ENCODE assay signal across 1 fruit fly cellular context in the genomic region with DNA sequence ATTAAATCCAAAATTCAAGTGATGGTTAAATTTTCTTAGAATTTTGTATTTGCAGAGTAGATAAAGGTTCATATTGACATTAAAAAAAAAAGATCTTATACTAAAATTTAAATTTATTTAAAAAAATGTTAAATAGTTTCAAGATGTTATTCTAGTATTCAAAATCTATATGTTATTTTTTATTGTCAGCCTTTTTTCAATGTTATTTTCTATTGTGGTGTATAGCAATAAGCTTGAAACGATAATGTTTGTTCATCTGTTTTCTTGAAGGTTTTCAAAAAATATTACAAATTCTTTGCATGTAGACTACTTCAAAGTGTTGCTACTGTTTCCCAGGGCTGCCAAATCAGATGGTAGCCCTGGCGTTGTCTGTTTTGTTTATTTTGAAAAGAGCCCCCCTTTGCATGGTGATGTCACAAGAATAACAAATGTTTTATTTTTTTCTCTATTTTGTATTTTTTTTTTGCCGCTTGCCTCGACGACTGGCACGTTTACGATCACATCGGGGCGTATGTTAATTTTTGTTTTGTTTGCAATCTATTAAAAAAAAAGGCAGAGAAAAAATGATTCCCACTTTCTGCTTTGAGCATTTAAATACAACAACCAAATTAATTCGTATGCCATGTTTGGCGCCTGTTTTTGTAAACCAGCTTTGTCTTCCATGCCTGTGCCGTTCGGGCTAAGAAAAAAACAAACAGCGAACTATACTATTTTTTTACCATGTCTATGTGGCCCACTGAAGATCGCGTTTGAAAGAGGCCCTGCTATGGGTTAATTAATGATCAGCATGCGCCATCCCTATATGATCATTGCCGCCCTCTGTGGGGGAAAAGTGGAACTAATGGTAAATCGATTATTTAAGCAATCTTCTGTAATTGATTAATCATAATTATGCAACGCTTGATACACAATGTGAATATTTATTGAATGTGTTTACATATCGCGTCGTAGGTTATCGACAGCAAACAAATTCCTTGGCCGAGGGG.
TF ChIP-seq lines count a peak whose summit lies in the region.

No protein-coding gene starts in this region.

TF ChIP-seq in whole organism, embryonic, 481 proteins besides CTCF, POLR2A, EP300 and RAD21 (continued from another document and continues in another):
- TF ChIP-seq tap (tag; optimal IDR thresholded peaks at IDR 0.05; lab: Kevin White, UChicago): peak; percentile 43
- 0 out of 2 replicates have a peak, but pooled peaks have one; percentile 16 for TF ChIP-seq E2f1 (GFP tag; IDR thresholded peaks at IDR 0.05; lab: Robert Waterston, UW)
- TF ChIP-seq CG5953 (GFP tag; IDR thresholded peaks at IDR 0.05; lab: Robert Waterston, UW): 0 out of 2 replicates have a peak, but pooled peaks have one; percentile 4
- TF ChIP-seq Jarid2 (GFP tag; optimal IDR thresholded peaks at IDR 0.05; lab: Kevin White, UChicago): no peak
- TF ChIP-seq Six4 (GFP tag; optimal IDR thresholded peaks at IDR 0.05; lab: Kevin White, UChicago): peak; percentile 19
- peak; percentile 36; the same call in 2 of the 3 replicates for TF ChIP-seq CG11560 (tag; IDR thresholded peaks at IDR 0.05; lab: Robert Waterston, UW)
- no peak for TF ChIP-seq CG17612 (GFP tag; IDR thresholded peaks at IDR 0.05; lab: Robert Waterston, UW)
- TF ChIP-seq Meics (GFP tag; optimal IDR thresholded peaks at IDR 0.05; lab: Kevin White, UChicago): peak; percentile 65
- TF ChIP-seq CG7357 (GFP tag; IDR thresholded peaks at IDR 0.05; lab: Robert Waterston, UW): 0 out of 3 replicates have a peak, but pooled peaks have one; percentile 12
- no peak for TF ChIP-seq Elba2 (GFP tag; optimal IDR thresholded peaks at IDR 0.05; lab: Kevin White, UChicago)
- peak; percentile 73 for TF ChIP-seq CG7839 (tag; optimal IDR thresholded peaks at IDR 0.05; lab: Kevin White, UChicago)
- TF ChIP-seq CG15514 (GFP tag; optimal IDR thresholded peaks at IDR 0.05; lab: Kevin White, UChicago): peak; percentile 1
- no peak for TF ChIP-seq cg (GFP tag; optimal IDR thresholded peaks at IDR 0.05; lab: Kevin White, UChicago)
- peak; percentile 62 for TF ChIP-seq cwo (GFP tag; optimal IDR thresholded peaks at IDR 0.05; lab: Kevin White, UChicago)
- peak; percentile 37 for TF ChIP-seq CG8388 (GFP tag; optimal IDR thresholded peaks at IDR 0.05; lab: Kevin White, UChicago)
- TF ChIP-seq nom (GFP tag; optimal IDR thresholded peaks at IDR 0.05; lab: Kevin White, UChicago): no peak
- TF ChIP-seq tgo (GFP tag; IDR thresholded peaks at IDR 0.05; lab: Robert Waterston, UW): peak; percentile 34; the same call in 2 of the 3 replicates
- no peak for TF ChIP-seq CG3065 (GFP tag; optimal IDR thresholded peaks at IDR 0.05; lab: Kevin White, UChicago)
- peak; percentile 93 for TF ChIP-seq chinmo (GFP tag; IDR thresholded peaks at IDR 0.05; lab: Robert Waterston, UW; ENCODE audit: partially characterized antibody)
- no peak for TF ChIP-seq lov (optimal IDR thresholded peaks at IDR 0.05; lab: Kevin White, UChicago)
- peak; percentile 63; the same call in 1 of the 3 replicates for TF ChIP-seq lov (GFP tag; IDR thresholded peaks at IDR 0.05; lab: Robert Waterston, UW)
- no peak; the same call in 1 of the 2 replicates for TF ChIP-seq Taf1 (GFP tag; IDR thresholded peaks at IDR 0.05; lab: Robert Waterston, UW)
- TF ChIP-seq CG2875 (GFP tag; optimal IDR thresholded peaks at IDR 0.05; lab: Kevin White, UChicago): peak; percentile 1
- TF ChIP-seq CG10543 (GFP tag; optimal IDR thresholded peaks at IDR 0.05; lab: Kevin White, UChicago): peak; percentile 72
- peak; percentile 12 for TF ChIP-seq CG8281 (tag; optimal IDR thresholded peaks at IDR 0.05; lab: Kevin White, UChicago)
- TF ChIP-seq nau (GFP tag; optimal IDR thresholded peaks at IDR 0.05; lab: Kevin White, UChicago): peak; percentile 57
- no peak for TF ChIP-seq dimm (GFP tag; IDR thresholded peaks at IDR 0.05; lab: Robert Waterston, UW)
- TF ChIP-seq CG3838 (GFP tag; optimal IDR thresholded peaks at IDR 0.05; lab: Kevin White, UChicago): no peak
- TF ChIP-seq maf-S (GFP tag; optimal IDR thresholded peaks at IDR 0.05; lab: Kevin White, UChicago): no peak
- peak; percentile 77 for TF ChIP-seq CG9727 (GFP tag; optimal IDR thresholded peaks at IDR 0.05; lab: Kevin White, UChicago)
- TF ChIP-seq kni (GFP tag; optimal IDR thresholded peaks at IDR 0.05; lab: Kevin White, UChicago): peak; percentile 48
- TF ChIP-seq btn (GFP tag; optimal IDR thresholded peaks at IDR 0.05; lab: Kevin White, UChicago): no peak
- no peak for TF ChIP-seq Lhr (GFP tag; optimal IDR thresholded peaks at IDR 0.05; lab: Kevin White, UChicago)
- peak; percentile 49 for TF ChIP-seq fd96Cb (tag; optimal IDR thresholded peaks at IDR 0.05; lab: Kevin White, UChicago)
- no peak for TF ChIP-seq hkb (optimal IDR thresholded peaks at IDR 0.05; lab: Kevin White, UChicago)
- TF ChIP-seq hkb (GFP tag; IDR thresholded peaks at IDR 0.05; lab: Robert Waterston, UW): no peak; the same call in 1 of the 2 replicates
- TF ChIP-seq tna (GFP tag; IDR thresholded peaks at IDR 0.05; lab: Robert Waterston, UW; ENCODE audit: partially characterized antibody): no peak
- TF ChIP-seq CG9817 (tag; optimal IDR thresholded peaks at IDR 0.05; lab: Kevin White, UChicago): peak; percentile 12
- TF ChIP-seq Spps (tag; optimal IDR thresholded peaks at IDR 0.05; lab: Kevin White, UChicago): peak; percentile 7
- TF ChIP-seq sima (GFP tag; optimal IDR thresholded peaks at IDR 0.05; lab: Kevin White, UChicago): no peak
- TF ChIP-seq en (GFP tag; optimal IDR thresholded peaks at IDR 0.05; lab: Kevin White, UChicago): no peak
- 0 out of 2 replicates have a peak, but pooled peaks have one; percentile 2 for TF ChIP-seq H2.0 (GFP tag; IDR thresholded peaks at IDR 0.05; lab: Robert Waterston, UW)
- peak; percentile 36; the same call in 1 of the 2 replicates for TF ChIP-seq seq (GFP tag; IDR thresholded peaks at IDR 0.05; lab: Robert Waterston, UW)
- TF ChIP-seq sob (GFP tag; IDR thresholded peaks at IDR 0.05; lab: Robert Waterston, UW): peak; percentile 18
- TF ChIP-seq CG16813 (GFP tag; IDR thresholded peaks at IDR 0.05; lab: Robert Waterston, UW; ENCODE audit: partially characterized antibody): no peak
- no peak for TF ChIP-seq jumu (GFP tag; optimal IDR thresholded peaks at IDR 0.05; lab: Kevin White, UChicago)
- TF ChIP-seq phol (tag; optimal IDR thresholded peaks at IDR 0.05; lab: Kevin White, UChicago): peak; percentile 80
- TF ChIP-seq toy (GFP tag; IDR thresholded peaks at IDR 0.05; lab: Robert Waterston, UW): no peak; the same call in 1 of the 2 replicates
- no peak for TF ChIP-seq Hr39 (optimal IDR thresholded peaks at IDR 0.05; lab: Kevin White, UChicago)
- peak; percentile 59 for TF ChIP-seq zen (tag; optimal IDR thresholded peaks at IDR 0.05; lab: Kevin White, UChicago)
- no peak for TF ChIP-seq Gsc (GFP tag; IDR thresholded peaks at IDR 0.05; lab: Robert Waterston, UW)
- TF ChIP-seq CG4820 (GFP tag; optimal IDR thresholded peaks at IDR 0.05; lab: Kevin White, UChicago): peak; percentile 23
- TF ChIP-seq Med (GFP tag; lab: Kevin White, UChicago): peak; percentile 85
- TF ChIP-seq wor (GFP tag; IDR thresholded peaks at IDR 0.05; lab: Robert Waterston, UW): no peak
- TF ChIP-seq CG10147 (GFP tag; optimal IDR thresholded peaks at IDR 0.05; lab: Kevin White, UChicago): peak; percentile 62
- TF ChIP-seq Fer1 (GFP tag; optimal IDR thresholded peaks at IDR 0.05; lab: Kevin White, UChicago): peak; percentile 33
- TF ChIP-seq luna (GFP tag; optimal IDR thresholded peaks at IDR 0.05; lab: Kevin White, UChicago): no peak
- peak; percentile 57 for TF ChIP-seq CG9215 (GFP tag; IDR thresholded peaks at IDR 0.05; lab: Robert Waterston, UW)
- no peak for TF ChIP-seq CG15073 (GFP tag; optimal IDR thresholded peaks at IDR 0.05; lab: Kevin White, UChicago)
- TF ChIP-seq CG6683 (GFP tag; optimal IDR thresholded peaks at IDR 0.05; lab: Kevin White, UChicago): no peak
- TF ChIP-seq CG4854 (GFP tag; optimal IDR thresholded peaks at IDR 0.05; lab: Kevin White, UChicago): no peak
- no peak for TF ChIP-seq Dll (GFP tag; IDR thresholded peaks at IDR 0.05; lab: Robert Waterston, UW; ENCODE audit: partially characterized antibody)
- peak; percentile 56 for TF ChIP-seq CG16815 (GFP tag; optimal IDR thresholded peaks at IDR 0.05; lab: Kevin White, UChicago)
- TF ChIP-seq D19B (GFP tag; optimal IDR thresholded peaks at IDR 0.05; lab: Kevin White, UChicago): no peak
- no peak for TF ChIP-seq HmgD (GFP tag; optimal IDR thresholded peaks at IDR 0.05; lab: Kevin White, UChicago)
- TF ChIP-seq NfI (GFP tag; optimal IDR thresholded peaks at IDR 0.05; lab: Kevin White, UChicago): peak; percentile 8
- TF ChIP-seq dati (GFP tag; IDR thresholded peaks at IDR 0.05; lab: Robert Waterston, UW): no peak
- TF ChIP-seq Mes4 (GFP tag; optimal IDR thresholded peaks at IDR 0.05; lab: Kevin White, UChicago): peak; percentile 37
- peak in 1 of 2 experiments; percentile 85 for TF ChIP-seq Hr51 (GFP tag; optimal IDR thresholded peaks at IDR 0.05; lab: Kevin White, UChicago)
- peak; percentile 63 for TF ChIP-seq CG1233 (GFP tag; optimal IDR thresholded peaks at IDR 0.05; lab: Kevin White, UChicago)
- TF ChIP-seq CG8359 (GFP tag; optimal IDR thresholded peaks at IDR 0.05; lab: Kevin White, UChicago; ENCODE audit: borderline replicate concordance): no peak
- peak; percentile 73 for TF ChIP-seq row (GFP tag; IDR thresholded peaks at IDR 0.05; lab: Robert Waterston, UW)
- TF ChIP-seq gsb-n (tag; optimal IDR thresholded peaks at IDR 0.05; lab: Kevin White, UChicago): peak; percentile 24
- peak; percentile 60 for TF ChIP-seq NFAT (GFP tag; IDR thresholded peaks at IDR 0.05; lab: Robert Waterston, UW)
- TF ChIP-seq CG2678 (tag; optimal IDR thresholded peaks at IDR 0.05; lab: Kevin White, UChicago): peak; percentile 83
- no peak for TF ChIP-seq ken (GFP tag; IDR thresholded peaks at IDR 0.05; lab: Robert Waterston, UW)
- no peak for TF ChIP-seq mld (GFP tag; IDR thresholded peaks at IDR 0.05; lab: Robert Waterston, UW; ENCODE audit: partially characterized antibody)
- no peak for TF ChIP-seq tll (GFP tag; optimal IDR thresholded peaks at IDR 0.05; lab: Kevin White, UChicago)
- TF ChIP-seq Oaz (GFP tag; IDR thresholded peaks at IDR 0.05; lab: Robert Waterston, UW): no peak
- TF ChIP-seq CG18764 (GFP tag; optimal IDR thresholded peaks at IDR 0.05; lab: Kevin White, UChicago): no peak
- peak; percentile 92 for TF ChIP-seq vvl (GFP tag; IDR thresholded peaks at IDR 0.05; lab: Robert Waterston, UW)
- no peak for TF ChIP-seq inv (GFP tag; IDR thresholded peaks at IDR 0.05; lab: Robert Waterston, UW; ENCODE audit: partially characterized antibody)
- no peak for TF ChIP-seq CG10654 (GFP tag; optimal IDR thresholded peaks at IDR 0.05; lab: Kevin White, UChicago)
- no peak for TF ChIP-seq Nf-YA (GFP tag; IDR thresholded peaks at IDR 0.05; lab: Robert Waterston, UW)
- TF ChIP-seq gro (GFP tag; optimal IDR thresholded peaks at IDR 0.05; lab: Kevin White, UChicago): peak; percentile 63
- TF ChIP-seq jing (GFP tag; optimal IDR thresholded peaks at IDR 0.05; lab: Kevin White, UChicago): no peak
- no peak for TF ChIP-seq D (optimal IDR thresholded peaks at IDR 0.05; lab: Kevin White, UChicago)
- TF ChIP-seq D (GFP tag; optimal IDR thresholded peaks at IDR 0.05; lab: Kevin White, UChicago): peak; percentile 30
- peak; percentile 44 for TF ChIP-seq D19A (tag; optimal IDR thresholded peaks at IDR 0.05; lab: Kevin White, UChicago)
- TF ChIP-seq CG2202 (tag; optimal IDR thresholded peaks at IDR 0.05; lab: Kevin White, UChicago): no peak
- no peak for TF ChIP-seq Dek (tag; optimal IDR thresholded peaks at IDR 0.05; lab: Kevin White, UChicago)
- no peak for TF ChIP-seq Camta (GFP tag; optimal IDR thresholded peaks at IDR 0.05; lab: Kevin White, UChicago)
- no peak for TF ChIP-seq CG43689 (GFP tag; IDR thresholded peaks at IDR 0.05; lab: Robert Waterston, UW)
- TF ChIP-seq Sry-δ (GFP tag; optimal IDR thresholded peaks at IDR 0.05; lab: Kevin White, UChicago): peak; percentile 5
- peak; percentile 11 for TF ChIP-seq Fer3 (tag; optimal IDR thresholded peaks at IDR 0.05; lab: Kevin White, UChicago)
- peak; percentile 44; the same call in 1 of the 2 replicates for TF ChIP-seq CG14014 (GFP tag; IDR thresholded peaks at IDR 0.05; lab: Robert Waterston, UW)
- TF ChIP-seq klu (GFP tag; IDR thresholded peaks at IDR 0.05; lab: Robert Waterston, UW): peak; percentile 53; the same call in 1 of the 2 replicates
- peak; percentile 18 for TF ChIP-seq CG4360 (GFP tag; IDR thresholded peaks at IDR 0.05; lab: Robert Waterston, UW)
- TF ChIP-seq CG10321 (GFP tag; IDR thresholded peaks at IDR 0.05; lab: Robert Waterston, UW): no peak
- peak; percentile 7 for TF ChIP-seq CHES-1-like (GFP tag; optimal IDR thresholded peaks at IDR 0.05; lab: Kevin White, UChicago)
- TF ChIP-seq amos (GFP tag; IDR thresholded peaks at IDR 0.05; lab: Robert Waterston, UW; ENCODE audit: partially characterized antibody): no peak; the same call in 1 of the 2 replicates
- TF ChIP-seq Doc2 (GFP tag; IDR thresholded peaks at IDR 0.05; lab: Robert Waterston, UW): no peak
- no peak for TF ChIP-seq fru (optimal IDR thresholded peaks at IDR 0.05; lab: Kevin White, UChicago)
- no peak for TF ChIP-seq nerfin-2 (GFP tag; IDR thresholded peaks at IDR 0.05; lab: Robert Waterston, UW; ENCODE audit: partially characterized antibody)
- no peak for TF ChIP-seq CG4617 (GFP tag; optimal IDR thresholded peaks at IDR 0.05; lab: Kevin White, UChicago; ENCODE audit: borderline replicate concordance)
- TF ChIP-seq chif (GFP tag; optimal IDR thresholded peaks at IDR 0.05; lab: Kevin White, UChicago): no peak
- TF ChIP-seq ttk (GFP tag; IDR thresholded peaks at IDR 0.05; lab: Robert Waterston, UW): no peak
- peak; percentile 21 for TF ChIP-seq CG12942 (GFP tag; optimal IDR thresholded peaks at IDR 0.05; lab: Kevin White, UChicago)
- TF ChIP-seq GATAe (GFP tag; conservative IDR thresholded peaks at IDR 0.05; lab: Robert Waterston, UW): no peak
- peak; percentile 78 for TF ChIP-seq sens (GFP tag; lab: Kevin White, UChicago)
- no peak for TF ChIP-seq CG15479 (GFP tag; optimal IDR thresholded peaks at IDR 0.05; lab: Kevin White, UChicago)
- no peak for TF ChIP-seq ro (GFP tag; IDR thresholded peaks at IDR 0.05; lab: Robert Waterston, UW)
- peak; percentile 64; the same call in 1 of the 2 replicates for TF ChIP-seq CG10959 (GFP tag; IDR thresholded peaks at IDR 0.05; lab: Robert Waterston, UW)
- TF ChIP-seq sisA (GFP tag; IDR thresholded peaks at IDR 0.05; lab: Robert Waterston, UW): peak; percentile 40; the same call in 1 of the 2 replicates
- TF ChIP-seq crc (GFP tag; optimal IDR thresholded peaks at IDR 0.05; lab: Kevin White, UChicago): no peak
- TF ChIP-seq Drgx (GFP tag; IDR thresholded peaks at IDR 0.05; lab: Robert Waterston, UW): peak; percentile 81
- TF ChIP-seq wek (GFP tag; optimal IDR thresholded peaks at IDR 0.05; lab: Kevin White, UChicago): peak; percentile 3
- TF ChIP-seq HLHmδ (GFP tag; optimal IDR thresholded peaks at IDR 0.05; lab: Kevin White, UChicago): peak; percentile 31
- TF ChIP-seq CG6765 (GFP tag; optimal IDR thresholded peaks at IDR 0.05; lab: Kevin White, UChicago): peak; percentile 17
